Fruit fly (Drosophila melanogaster) whole organism, embryonic: ENCODE data around the gene Nepl18.

Experiments
- Adf1 ChIP-seq: fragments of 200-800 bp; sonication (Bioruptor generic); IDR thresholded peaks from 2 replicates; pipeline ENCODE4 v1.3.6; 2022; ENCODE audit warnings: missing biosample characterization, missing genetic modification characterization
- Bgb ChIP-seq: fragments of 200-800 bp; sonication (Bioruptor generic); IDR thresholded peaks from 2 replicates; pipeline ENCODE4 v1.3.6; 2022; ENCODE audit warnings: missing biosample characterization, missing genetic modification characterization; ENCODE audit not compliant: partially characterized antibody
- CG10274 ChIP-seq: fragments of 200-800 bp; sonication (Bioruptor generic); optimal IDR thresholded peaks from 3 replicates; lab custom pipeline; 2017; ENCODE audit warnings: missing biosample characterization, mild to moderate bottlenecking, missing genetic modification characterization
- CG13287 ChIP-seq: fragments of 200-800 bp; sonication (Bioruptor generic); IDR thresholded peaks from 2 replicates; pipeline ENCODE4 v1.3.6; 2022; ENCODE audit warnings: missing biosample characterization, missing genetic modification characterization; ENCODE audit not compliant: partially characterized antibody
- CG14965 ChIP-seq: fragments of 200-800 bp; sonication (Bioruptor generic); optimal IDR thresholded peaks from 2 replicates; lab custom pipeline; 2016; ENCODE audit warnings: missing biosample characterization, missing genetic modification characterization, borderline replicate concordance
- CG15479 ChIP-seq: fragments of 200-800 bp; sonication (Bioruptor generic); optimal IDR thresholded peaks from 3 replicates; lab custom pipeline; 2019; ENCODE audit warnings: missing biosample characterization, mild to moderate bottlenecking, missing genetic modification characterization, moderate library complexity
- CG2120 ChIP-seq: fragments of 200-800 bp; sonication (Bioruptor generic); optimal IDR thresholded peaks from 3 replicates; lab custom pipeline; 2016; ENCODE audit warnings: missing biosample characterization, missing genetic modification characterization
- CG2199 ChIP-seq: fragments of 200-800 bp; sonication (Bioruptor generic); IDR thresholded peaks from 3 replicates; pipeline ENCODE4 v1.3.6; 2022; ENCODE audit warnings: missing biosample characterization, missing genetic modification characterization
- CG2202 ChIP-seq: fragments of 200-800 bp; sonication (Bioruptor generic); optimal IDR thresholded peaks from 2 replicates; lab custom pipeline; 2018; ENCODE audit warnings: missing biosample characterization, mild to moderate bottlenecking, missing genetic modification characterization
- CG32532 ChIP-seq: fragments of 200-800 bp; sonication (Bioruptor generic); IDR thresholded peaks from 2 replicates; pipeline ENCODE4 v1.3.6; 2022; ENCODE audit warnings: missing biosample characterization, missing genetic modification characterization
- CG42726 ChIP-seq: fragments of 200-800 bp; sonication (Bioruptor generic); IDR thresholded peaks from 2 replicates; pipeline ENCODE4 v1.3.6; 2022; ENCODE audit warnings: missing biosample characterization, missing genetic modification characterization; ENCODE audit not compliant: partially characterized antibody
- CG5180 ChIP-seq: fragments of 200-800 bp; sonication (Bioruptor generic); optimal IDR thresholded peaks from 3 replicates; lab custom pipeline; 2017; ENCODE audit warnings: missing biosample characterization, missing genetic modification characterization, mild to moderate bottlenecking, moderate library complexity, missing genetic modification reagents
- CG7357 ChIP-seq: fragments of 200-800 bp; sonication (Bioruptor generic); IDR thresholded peaks from 3 replicates; pipeline ENCODE4 v1.3.6; 2022; ENCODE audit warnings: missing biosample characterization, missing genetic modification characterization
- CG7556 ChIP-seq: fragments of 200-800 bp; sonication (Bioruptor generic); optimal IDR thresholded peaks from 2 replicates; lab custom pipeline; 2017; ENCODE audit warnings: missing biosample characterization, mild to moderate bottlenecking, missing genetic modification characterization
- CG7745 ChIP-seq: fragments of 200-800 bp; sonication (Bioruptor generic); optimal IDR thresholded peaks from 2 replicates; lab custom pipeline; 2018; ENCODE audit warnings: missing biosample characterization, mild to moderate bottlenecking, missing genetic modification characterization, moderate library complexity
- D19A ChIP-seq: fragments of 200-800 bp; optimal IDR thresholded peaks from 3 replicates; lab custom pipeline; 2019; ENCODE audit warnings: missing biosample characterization, mild to moderate bottlenecking, missing genetic modification characterization, moderate library complexity
- Dll ChIP-seq: fragments of 200-800 bp; sonication (Bioruptor generic); IDR thresholded peaks from 4 replicates; pipeline ENCODE4 v1.3.6; 2022; ENCODE audit warnings: missing biosample characterization, missing genetic modification characterization; ENCODE audit not compliant: partially characterized antibody
- ERR ChIP-seq: fragments of 200-800 bp; sonication (Bioruptor generic); optimal IDR thresholded peaks from 2 replicates; lab custom pipeline; 2016; ENCODE audit warnings: missing biosample characterization, missing genetic modification characterization
- Eip74EF ChIP-seq, 2 experiments: fragments of 200-800 bp in 1 of 2; fragments of >200 bp in 1 of 2; sonication (Bioruptor generic) in 1 of 2; optimal IDR thresholded peaks; 2 replicates each; lab custom pipeline; 2017 to 2019; ENCODE audit warnings: missing biosample characterization in 2 of 2, missing genetic modification characterization in 2 of 2, mild to moderate bottlenecking in 1 of 2, moderate library complexity in 1 of 2
- H2.0 ChIP-seq: fragments of 200-800 bp; sonication (Bioruptor generic); IDR thresholded peaks from 2 replicates; pipeline ENCODE4 v1.3.6; 2022; ENCODE audit warnings: missing biosample characterization, missing genetic modification characterization
- Hey ChIP-seq: fragments of 200-800 bp; sonication (Bioruptor generic); optimal IDR thresholded peaks from 3 replicates; lab custom pipeline; 2018; ENCODE audit warnings: missing biosample characterization, mild to moderate bottlenecking, missing genetic modification characterization
- Hr78 ChIP-seq, 2 experiments: fragments of 200-800 bp in 1 of 2; fragments of >200 bp in 1 of 2; sonication (Bioruptor generic) in 1 of 2; optimal IDR thresholded peaks; 2 replicates each; lab custom pipeline; 2017 to 2019; ENCODE audit warnings: missing biosample characterization in 2 of 2, missing genetic modification characterization in 2 of 2, mild to moderate bottlenecking in 1 of 2, moderate library complexity in 1 of 2
- Jarid2 ChIP-seq: fragments of 200-800 bp; sonication (Bioruptor generic); optimal IDR thresholded peaks from 3 replicates; lab custom pipeline; 2017; ENCODE audit warnings: mild to moderate bottlenecking, missing biosample characterization, missing genetic modification reagents, missing genetic modification characterization
- MBD-R2 ChIP-seq: fragments of 200-800 bp; sonication (Bioruptor generic); IDR thresholded peaks from 2 replicates; pipeline ENCODE4 v1.3.6; 2022; ENCODE audit warnings: missing biosample characterization, missing genetic modification characterization
- Med ChIP-seq: fragments of 200-800 bp; sonication (Bioruptor generic); peaks from one replicate; lab custom pipeline; 2016; ENCODE audit warnings: missing biosample characterization, missing genetic modification characterization, mild to moderate bottlenecking, inconsistent platforms, moderate library complexity
- Pdp1 ChIP-seq, 2 experiments: fragments of 200-800 bp; sonication (Bioruptor generic); optimal IDR thresholded peaks; 3 replicates each; lab custom pipeline; 2016; ENCODE audit warnings: missing biosample characterization in 2 of 2, missing genetic modification characterization in 2 of 2, mild to moderate bottlenecking in 1 of 2, moderate library complexity in 1 of 2
- Poxn ChIP-seq: fragments of 200-800 bp; sonication (Bioruptor generic); IDR thresholded peaks from 2 replicates; pipeline ENCODE4 v1.3.6; 2022; ENCODE audit warnings: missing biosample characterization, missing genetic modification characterization
- Ptx1 ChIP-seq: fragments of 200-800 bp; sonication (Bioruptor generic); IDR thresholded peaks from 2 replicates; pipeline ENCODE4 v1.3.6; 2022; ENCODE audit warnings: missing biosample characterization, missing genetic modification characterization
- Sin3A ChIP-seq: fragments of >200 bp; optimal IDR thresholded peaks from 2 replicates; lab custom pipeline; 2018
- Trl ChIP-seq, 3 experiments: fragments of >200 bp in 2 of 3; fragments of 200-800 bp in 1 of 3; sonication (Bioruptor generic) in 1 of 3; optimal IDR thresholded peaks; 2 replicates in 1 of 3; 3 replicates in 2 of 3; lab custom pipeline; 2016 to 2017; ENCODE audit warnings: missing biosample characterization in 1 of 3, missing genetic modification characterization in 1 of 3
- cg ChIP-seq: fragments of 200-800 bp; sonication (Bioruptor generic); optimal IDR thresholded peaks from 3 replicates; lab custom pipeline; 2019; ENCODE audit warnings: missing biosample characterization, mild to moderate bottlenecking, missing genetic modification characterization, moderate library complexity
- ci ChIP-seq: fragments of 200-800 bp; sonication (Bioruptor generic); IDR thresholded peaks from 3 replicates; pipeline ENCODE4 v1.3.6; 2022; ENCODE audit warnings: missing biosample characterization, missing genetic modification characterization
- crol ChIP-seq: fragments of 200-800 bp; sonication (Bioruptor generic); IDR thresholded peaks from 2 replicates; pipeline ENCODE4 v1.3.6; 2022; ENCODE audit warnings: missing biosample characterization, missing genetic modification characterization
- dimm ChIP-seq: fragments of 200-800 bp; sonication (Bioruptor generic); IDR thresholded peaks from 2 replicates; pipeline ENCODE4 v1.3.6; 2022; ENCODE audit warnings: missing biosample characterization, missing genetic modification characterization
- ftz-f1 ChIP-seq: fragments of 200-800 bp; sonication (Bioruptor generic); optimal IDR thresholded peaks from 2 replicates; lab custom pipeline; 2016; ENCODE audit warnings: missing biosample characterization, missing genetic modification characterization
- grn ChIP-seq: fragments of 200-800 bp; sonication (Bioruptor generic); optimal IDR thresholded peaks from 3 replicates; lab custom pipeline; 2017; ENCODE audit warnings: missing biosample characterization, missing genetic modification characterization
- her ChIP-seq: fragments of 200-800 bp; sonication (Bioruptor generic); optimal IDR thresholded peaks from 2 replicates; lab custom pipeline; 2016; ENCODE audit warnings: missing biosample characterization, missing genetic modification characterization
- hkb ChIP-seq, 2 experiments: fragments of 200-800 bp in 1 of 2; fragments of >200 bp in 1 of 2; sonication (Bioruptor generic) in 1 of 2; IDR thresholded peaks in 1 of 2; optimal IDR thresholded peaks in 1 of 2; 2 replicates each; pipeline versions ENCODE4 v1.3.6 to Lab custom; 2017 to 2022; ENCODE audit warnings: missing biosample characterization in 1 of 2, missing genetic modification characterization in 1 of 2
- lilli ChIP-seq: fragments of 200-800 bp; sonication (Bioruptor generic); optimal IDR thresholded peaks from 3 replicates; lab custom pipeline; 2016; ENCODE audit warnings: missing biosample characterization, missing genetic modification characterization
- mam ChIP-seq: fragments of 200-800 bp; sonication (Bioruptor generic); optimal IDR thresholded peaks from 3 replicates; lab custom pipeline; 2016; ENCODE audit warnings: missing biosample characterization, missing genetic modification characterization
- nom ChIP-seq: fragments of 200-800 bp; sonication (Bioruptor generic); optimal IDR thresholded peaks from 2 replicates; lab custom pipeline; 2017; ENCODE audit warnings: missing biosample characterization, missing genetic modification characterization, mild to moderate bottlenecking, moderate library complexity, missing genetic modification reagents
- odd ChIP-seq: fragments of 200-800 bp; sonication (Bioruptor generic); optimal IDR thresholded peaks from 2 replicates; lab custom pipeline; 2017; ENCODE audit warnings: missing biosample characterization, mild to moderate bottlenecking, missing genetic modification characterization
- sug ChIP-seq: fragments of 200-800 bp; optimal IDR thresholded peaks from 2 replicates; lab custom pipeline; 2019; ENCODE audit warnings: missing biosample characterization, mild to moderate bottlenecking, missing genetic modification characterization, moderate library complexity
- vvl ChIP-seq: fragments of 200-800 bp; sonication (Bioruptor generic); IDR thresholded peaks from 2 replicates; pipeline ENCODE4 v1.3.6; 2022; ENCODE audit warnings: missing biosample characterization, missing genetic modification characterization
- zen2 ChIP-seq: fragments of 200-800 bp; sonication (Bioruptor generic); IDR thresholded peaks from 3 replicates; pipeline ENCODE4 v1.3.6; 2022; ENCODE audit warnings: missing biosample characterization, missing genetic modification characterization; ENCODE audit not compliant: partially characterized antibody
- zfh1 ChIP-seq: fragments of 200-800 bp; sonication (Bioruptor generic); IDR thresholded peaks from 3 replicates; pipeline ENCODE4 v1.3.6; 2022; ENCODE audit warnings: missing biosample characterization, missing genetic modification characterization

The Nepl18 gene

DNA sequence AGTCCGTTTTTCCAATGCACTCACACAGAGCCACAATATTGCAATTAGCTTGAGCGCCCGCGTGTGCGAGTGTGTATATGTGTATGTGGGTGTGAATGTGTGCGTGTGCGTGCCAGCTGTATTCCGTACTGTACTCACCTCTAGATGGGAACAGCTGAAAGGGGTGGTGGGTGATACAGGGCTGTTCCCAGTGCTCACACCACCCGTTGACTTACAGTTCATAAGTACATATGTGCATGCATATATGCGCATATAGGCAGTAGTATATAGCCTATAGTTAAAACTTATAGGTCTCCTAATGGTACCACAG, 14.0 kb downstream of the Nepl18 start (continued):
- no peak for TF ChIP-seq grn (GFP tag; lab: Kevin White, UChicago)
- TF ChIP-seq cg = peak; percentile 98
- peak; percentile 17 for TF ChIP-seq Adf1 (GFP tag; lab: Robert Waterston, UW)
- TF ChIP-seq CG15479 (GFP tag; lab: Kevin White, UChicago) = no peak
- no peak for TF ChIP-seq CG7745 (tag; lab: Kevin White, UChicago)

- no peak for TF ChIP-seq Poxn (GFP tag; lab: Robert Waterston, UW)
- TF ChIP-seq Adf1 (GFP tag; lab: Robert Waterston, UW) = peak; percentile 92
- peak; percentile 49; the same call in 1 of the 2 replicates for TF ChIP-seq CG13287 (GFP tag; lab: Robert Waterston, UW)
- 0 out of 3 replicates have a peak, but pooled peaks have one; percentile 40 for TF ChIP-seq CG2199 (GFP tag; lab: Robert Waterston, UW)
- TF ChIP-seq CG2120 = peak; percentile 9
- peak; percentile 2 for TF ChIP-seq her (GFP tag; lab: Kevin White, UChicago)
- TF ChIP-seq CG42726 (GFP tag; lab: Robert Waterston, UW) = 0 out of 2 replicates have a peak, but pooled peaks have one; percentile 22
- TF ChIP-seq Sin3A (lab: Kevin White, UChicago) = no peak
- no peak for TF ChIP-seq MBD-R2 (GFP tag; lab: Robert Waterston, UW)
- peak; percentile 21 for TF ChIP-seq ftz-f1 (GFP tag; lab: Kevin White, UChicago)
- peak; percentile 10 for TF ChIP-seq odd (GFP tag; lab: Kevin White, UChicago)
- peak; percentile 8 for TF ChIP-seq ERR (GFP tag; lab: Kevin White, UChicago)
- TF ChIP-seq vvl (GFP tag; lab: Robert Waterston, UW) = peak; percentile 35; the same call in 1 of the 2 replicates
- TF ChIP-seq mam (GFP tag; lab: Kevin White, UChicago) = peak; percentile 5
- TF ChIP-seq D19A (tag; lab: Kevin White, UChicago) = no peak
- no peak for TF ChIP-seq CG7357 (GFP tag; lab: Robert Waterston, UW)
- no peak for TF ChIP-seq sug (tag; lab: Kevin White, UChicago)
- peak; percentile 27; the same call in 1 of the 2 replicates for TF ChIP-seq Bgb
- TF ChIP-seq crol (GFP tag; lab: Robert Waterston, UW) = peak; percentile 81
- peak; percentile 53; the same call in 2 of the 3 replicates for TF ChIP-seq ci (GFP tag; lab: Robert Waterston, UW)
- peak in 1 of 2 experiments; percentile 63 for TF ChIP-seq Eip74EF (GFP tag; optimal IDR thresholded peaks at IDR 0.05; lab: Kevin White, UChicago)
- no peak for TF ChIP-seq Hey (tag; lab: Kevin White, UChicago)
- TF ChIP-seq hkb (optimal IDR thresholded peaks at IDR 0.05; lab: Kevin White, UChicago) = no peak
- TF ChIP-seq hkb (GFP tag; IDR thresholded peaks at IDR 0.05; lab: Robert Waterston, UW) = peak; percentile 35; the same call in 1 of the 2 replicates
- no peak for TF ChIP-seq CG2202 (tag; lab: Kevin White, UChicago)
- peak; percentile 92 for TF ChIP-seq Jarid2 (GFP tag; lab: Kevin White, UChicago)
- no peak for TF ChIP-seq Hr78 (GFP tag; optimal IDR thresholded peaks at IDR 0.05; lab: Kevin White, UChicago)
- TF ChIP-seq nom (GFP tag; lab: Kevin White, UChicago) = peak; percentile 45
- peak; percentile 100 for TF ChIP-seq CG5180
- TF ChIP-seq CG10274 (GFP tag; lab: Kevin White, UChicago) = peak; percentile 37
- TF ChIP-seq Trl (optimal IDR thresholded peaks at IDR 0.05; lab: Kevin White, UChicago) = no peak
- no peak for TF ChIP-seq Trl (GFP tag; optimal IDR thresholded peaks at IDR 0.05; lab: Kevin White, UChicago)
- 0 out of 3 replicates have a peak, but pooled peaks have one; percentile 46 for TF ChIP-seq zen2
- TF ChIP-seq Med (GFP tag; lab: Kevin White, UChicago) = peak; percentile 74
- no peak for TF ChIP-seq lilli (GFP tag; lab: Kevin White, UChicago)
- no peak for TF ChIP-seq dimm
- peak in 1 of 2 experiments; percentile 15 for TF ChIP-seq Pdp1 (GFP tag; optimal IDR thresholded peaks at IDR 0.05; lab: Kevin White, UChicago)
- TF ChIP-seq Dll = 0 out of 4 replicates have a peak, but pooled peaks have one; percentile 36
- 0 out of 2 replicates have a peak, but pooled peaks have one; percentile 30 for TF ChIP-seq CG32532 (GFP tag; lab: Robert Waterston, UW)
- no peak for TF ChIP-seq CG14965 (GFP tag; lab: Kevin White, UChicago)
- no peak for TF ChIP-seq CG7556 (GFP tag; lab: Kevin White, UChicago)
- TF ChIP-seq Ptx1 (GFP tag; lab: Robert Waterston, UW) = no peak
- TF ChIP-seq zfh1 (GFP tag; lab: Robert Waterston, UW) = peak; percentile 24; the same call in 1 of the 3 replicates
- TF ChIP-seq H2.0 (GFP tag; lab: Robert Waterston, UW) = no peak
These were observed 16.2 kb downstream of the Nepl18 start for dm6 chr3R:28891513-28892097.
